Fruit fly (Drosophila melanogaster): ENCODE measurements around the gene CG14787.

dm6 chrX:1414269-1414668 is 47.2 kb downstream of the CG14787 start:
- TF ChIP-seq usp (GFP tag; optimal IDR thresholded peaks at IDR 0.05) (no peak), psq (optimal IDR thresholded peaks at IDR 0.05) (no peak), CG8478 (optimal IDR thresholded peaks at IDR 0.05) (no peak), Dll (optimal IDR thresholded peaks at IDR 0.05) (no peak), EcR (GFP tag; optimal IDR thresholded peaks at IDR 0.05) (no peak), pan (optimal IDR thresholded peaks at IDR 0.05) (no peak)

All from whole organism.